Fruit fly (Drosophila melanogaster): ENCODE results near the gene Ho.

- TF ChIP-seq dan (GFP tag; IDR thresholded peaks at IDR 0.05) (no peak), Mes4 (GFP tag; optimal IDR thresholded peaks at IDR 0.05) (no peak), en (GFP tag; optimal IDR thresholded peaks at IDR 0.05) (no peak), CG5953 (GFP tag; IDR thresholded peaks at IDR 0.05) (no peak), CG8478 (optimal IDR thresholded peaks at IDR 0.05) (no peak), wek (GFP tag; optimal IDR thresholded peaks at IDR 0.05) (no peak), Eip74EF (GFP tag; optimal IDR thresholded peaks at IDR 0.05) (no peak), CG8281 (tag; optimal IDR thresholded peaks at IDR 0.05) (no peak), CG7963 (GFP tag; IDR thresholded peaks at IDR 0.05; ENCODE audit: partially characterized antibody) (no peak), CG13624 (GFP tag; optimal IDR thresholded peaks at IDR 0.05) (no peak), kay (GFP tag; optimal IDR thresholded peaks at IDR 0.05) (no peak)
Measured at dm6 chr3R:11648356-11649355, 30.9 kb upstream of the Ho start.
